Fruit fly (Drosophila melanogaster): ENCODE measurements around the gene CG14419.

DNA sequence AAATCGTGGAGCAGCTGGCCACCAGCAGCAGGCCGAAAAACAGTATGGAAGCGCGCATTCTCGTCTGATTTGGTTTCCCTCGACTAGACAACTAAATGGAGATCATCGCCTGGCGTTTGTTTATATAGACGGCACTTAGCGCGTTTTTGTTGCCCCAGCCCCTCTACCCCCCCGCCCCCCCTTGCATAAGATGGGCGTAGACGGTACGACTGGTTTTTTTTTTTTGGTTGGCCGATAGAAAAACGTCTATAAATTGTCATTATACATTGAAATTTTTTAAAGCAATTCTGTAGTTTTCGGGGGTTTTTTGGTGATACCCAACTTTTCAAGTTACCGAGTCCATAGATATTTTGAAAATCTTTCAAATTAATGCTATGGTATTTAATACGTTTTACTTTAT is at the start of gene CG14419:
- TF ChIP-seq br (GFP tag; optimal IDR thresholded peaks at IDR 0.05) = no peak
- TF ChIP-seq Myc (optimal IDR thresholded peaks at IDR 0.05) = no peak
- no peak for TF ChIP-seq Mio (GFP tag; optimal IDR thresholded peaks at IDR 0.05)
- no peak for TF ChIP-seq Vsx2 (GFP tag; optimal IDR thresholded peaks at IDR 0.05; ENCODE audit: partially characterized antibody)
- TF ChIP-seq N (GFP tag; optimal IDR thresholded peaks at IDR 0.05) = no peak
- no peak for TF ChIP-seq lola (GFP tag; optimal IDR thresholded peaks at IDR 0.05)
- TF ChIP-seq usp (GFP tag; optimal IDR thresholded peaks at IDR 0.05) = no peak
- no peak for TF ChIP-seq Abd-B (GFP tag; optimal IDR thresholded peaks at IDR 0.05)
- TF ChIP-seq tai (GFP tag; optimal IDR thresholded peaks at IDR 0.05) = no peak
- no peak for TF ChIP-seq jim (GFP tag; optimal IDR thresholded peaks at IDR 0.05)
- TF ChIP-seq Hr78 (GFP tag; optimal IDR thresholded peaks at IDR 0.05) = no peak

Data from whole organism, wandering third instar larva.